Worm (Caenorhabditis elegans) whole organism, early embryonic: ENCODE results near the gene F41H10.3.
"Not testable (repeated sequence)": the region's sequence is repeated elsewhere in the genome, so short reads cannot be mapped to it uniquely, and the experiment has no call there.

Experiments
- B0310.2 ChIP-seq: sonication (generic microtip); optimal IDR thresholded peaks from 2 replicates; lab custom pipeline; 2016; ENCODE audit warnings: mild to moderate bottlenecking, missing genetic modification characterization, missing compliant biosample characterization
- F13C5.2 ChIP-seq: sonication (generic microtip); optimal IDR thresholded peaks from 2 replicates; lab custom pipeline; 2017; ENCODE audit warnings: mild to moderate bottlenecking, missing genetic modification characterization, inconsistent platforms, missing compliant biosample characterization
- aly-1 ChIP-seq: sonication (generic microtip); optimal IDR thresholded peaks from 2 replicates; lab custom pipeline; 2016; ENCODE audit warnings: missing genetic modification characterization, missing compliant biosample characterization
- ama-1 ChIP-seq: fragments of 150-350 bp; optimal IDR thresholded peaks from 2 replicates; lab custom pipeline; 2014
- ceh-13 ChIP-seq: fragments of 200-800 bp; sonication (Bioruptor generic); optimal IDR thresholded peaks from 2 replicates; lab custom pipeline; 2018; ENCODE audit warnings: mild to moderate bottlenecking, missing genetic modification characterization, missing compliant biosample characterization
- ceh-36 ChIP-seq: sonication (generic microtip); optimal IDR thresholded peaks from 2 replicates; lab custom pipeline; 2016; ENCODE audit warnings: missing genetic modification characterization, inconsistent platforms, missing compliant biosample characterization
- ets-7 ChIP-seq: sonication (generic microtip); optimal IDR thresholded peaks from 2 replicates; lab custom pipeline; 2016; ENCODE audit warnings: missing genotype, missing genetic modification characterization, missing compliant biosample characterization
- flt-1 ChIP-seq: fragments of 200-800 bp; sonication (Bioruptor generic); IDR thresholded peaks from 2 replicates; pipeline ENCODE4 v1.3.6; 2022; ENCODE audit warnings: missing genetic modification characterization, missing compliant biosample characterization
- hmbx-1 ChIP-seq: sonication (generic microtip); optimal IDR thresholded peaks from 2 replicates; lab custom pipeline; 2016; ENCODE audit warnings: mild to moderate bottlenecking, missing genetic modification characterization, missing compliant biosample characterization
- hmg-4 ChIP-seq: fragments of 200-800 bp; sonication (Bioruptor generic); optimal IDR thresholded peaks from 2 replicates; lab custom pipeline; 2018; ENCODE audit warnings: mild to moderate bottlenecking, missing genetic modification characterization, missing compliant biosample characterization
- hnd-1 ChIP-seq: sonication (generic microtip); optimal IDR thresholded peaks from 2 replicates; lab custom pipeline; 2016; ENCODE audit warnings: missing genetic modification characterization, missing compliant biosample characterization
- pes-1 ChIP-seq: fragments of 200-800 bp; sonication (Bioruptor generic); IDR thresholded peaks from 2 replicates; pipeline ENCODE4 v1.3.6; 2022; ENCODE audit warnings: missing genetic modification reagents, missing genetic modification characterization, missing compliant biosample characterization
- scrt-1 ChIP-seq: fragments of 200-800 bp; sonication (Bioruptor generic); IDR thresholded peaks from 2 replicates; pipeline ENCODE4 v1.3.6; 2022; ENCODE audit warnings: missing genetic modification characterization, missing compliant biosample characterization
- sea-1 ChIP-seq: fragments of 200-800 bp; sonication (Bioruptor generic); conservative IDR thresholded peaks from 2 replicates; pipeline ENCODE4 v1.3.6; 2022; ENCODE audit warnings: missing genetic modification characterization, missing compliant biosample characterization
- tbx-11 ChIP-seq: fragments of 200-800 bp; sonication (Bioruptor generic); IDR thresholded peaks from 2 replicates; pipeline ENCODE4 v1.3.6; 2022; ENCODE audit warnings: missing genetic modification characterization, missing compliant biosample characterization
- tbx-37 ChIP-seq: fragments of 200-800 bp; sonication (Bioruptor generic); conservative IDR thresholded peaks from 2 replicates; pipeline ENCODE4 v1.3.6; 2022; ENCODE audit warnings: missing genetic modification reagents, missing genetic modification characterization, missing compliant biosample characterization
- tra-4 ChIP-seq: sonication (generic microtip); optimal IDR thresholded peaks from 2 replicates; lab custom pipeline; 2017; ENCODE audit warnings: missing genetic modification characterization, missing compliant biosample characterization

Gene F41H10.3

ce11 chrIV:5350480-5351193 lies 19.0 kb upstream of the F41H10.3 start, which contains the start of gene gba-4:
Gene gba-4, minus strand, starts transcription at chrIV:5350897.
- TF ChIP-seq tbx-37 (GFP tag; lab: Robert Waterston, UW); hmbx-1 (tag; lab: Kevin White, UChicago); tra-4: not testable (repeated sequence)

ce11 chrIV:5353364-5353763 lies 16.2 kb upstream of the F41H10.3 start, which contains the start of gene Y4C6B.7:
Gene Y4C6B.7, minus strand, starts transcription at chrIV:5353464.
- TF ChIP-seq scrt-1: no peak
- no peak for TF ChIP-seq pes-1
- TF ChIP-seq ets-7: no peak
- TF ChIP-seq tra-4: no peak
- TF ChIP-seq flt-1 (GFP tag; lab: Robert Waterston, UW): no peak
- TF ChIP-seq ceh-13 (GFP tag; lab: Kevin White, UChicago): no peak

ce11 chrIV:5354124-5354523 lies 15.5 kb upstream of the F41H10.3 start, which contains the start of gene Y4C6B.1:
Gene Y4C6B.1, plus strand, starts transcription at chrIV:5354488.
- TF ChIP-seq pes-1 (0 out of 2 replicates have a peak, but pooled peaks have one; percentile 41), ama-1 (lab: Kevin White, UChicago) (no peak)

DNA sequence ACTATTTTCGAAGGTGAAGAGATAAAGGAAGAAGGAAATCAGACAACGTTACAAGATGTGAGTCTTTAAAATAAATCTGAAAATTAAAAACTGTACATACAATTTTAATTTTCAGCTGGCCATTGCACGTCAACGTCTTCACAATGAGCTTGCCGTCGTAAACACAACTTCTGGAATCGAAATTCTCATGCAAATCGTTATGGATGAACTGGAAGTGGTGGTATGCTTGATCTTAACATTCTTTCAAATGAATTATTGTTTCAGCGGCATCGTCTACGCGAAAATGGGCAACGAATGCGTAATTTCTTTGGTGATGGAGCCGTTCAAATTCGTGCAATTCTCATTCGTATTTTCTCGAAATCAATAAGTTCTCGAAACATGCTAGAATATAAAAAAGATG lies 15.0 kb upstream of the F41H10.3 start:
- TF ChIP-seq ets-7 (no peak), hmg-4 (GFP tag; lab: Kevin White, UChicago) (no peak), pes-1 (no peak), tbx-11 (GFP tag; lab: Robert Waterston, UW) (no peak), hmbx-1 (tag; lab: Kevin White, UChicago) (no peak), ceh-36 (tag; lab: Kevin White, UChicago) (no peak), ceh-13 (GFP tag; lab: Kevin White, UChicago) (no peak), hnd-1 (tag; lab: Kevin White, UChicago) (no peak), aly-1 (tag; lab: Kevin White, UChicago) (no peak), B0310.2 (tag; lab: Kevin White, UChicago) (no peak), F13C5.2 (tag; lab: Kevin White, UChicago) (no peak), tra-4 (no peak), sea-1 (no peak), tbx-37 (GFP tag; lab: Robert Waterston, UW) (no peak), ama-1 (lab: Kevin White, UChicago) (no peak), scrt-1 (no peak), flt-1 (GFP tag; lab: Robert Waterston, UW) (no peak)

- no peak for TF ChIP-seq ets-7
- no peak for TF ChIP-seq hmg-4 (GFP tag; lab: Kevin White, UChicago)
These were observed 9.1 kb upstream of the F41H10.3 start, which contains the start of gene F41H10.5 for ce11 chrIV:5360533-5360932. Gene F41H10.5, plus strand, starts transcription at chrIV:5360907.

DNA sequence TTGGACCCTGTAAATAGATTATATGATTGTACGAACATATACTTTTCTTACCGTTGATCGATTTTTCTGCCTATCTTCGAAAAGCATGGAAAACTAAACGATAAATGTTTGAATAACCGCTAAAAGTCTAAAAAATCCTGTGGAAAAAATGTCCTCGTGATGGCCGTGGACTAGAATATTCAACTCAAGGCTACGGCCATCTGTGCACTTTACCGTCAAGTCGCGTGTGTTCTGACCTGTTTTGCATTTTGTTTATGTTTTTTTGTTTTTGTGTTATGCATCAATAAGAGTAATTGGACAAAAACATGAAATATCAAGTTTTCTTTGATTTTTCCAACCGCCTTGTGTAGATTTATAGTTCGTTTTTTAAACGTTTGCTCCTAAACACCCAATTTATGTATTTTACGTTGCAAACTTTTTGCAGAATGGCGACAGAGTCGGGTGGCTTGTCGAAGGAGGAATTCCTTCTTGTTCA lies 5.4 kb upstream of the F41H10.3 start, which contains the start of the genes hda-6 and F41H10.4:
TSS of gene hda-6 (minus strand) at position 172 of the 475 bp plus-strand sequence.
TSS of gene F41H10.4 (plus strand) at position 425 of the 475 bp plus-strand sequence.
- TF ChIP-seq tra-4 (no peak), B0310.2 (tag; lab: Kevin White, UChicago) (no peak), tbx-37 (GFP tag; lab: Robert Waterston, UW) (no peak), hnd-1 (tag; lab: Kevin White, UChicago) (no peak), F13C5.2 (tag; lab: Kevin White, UChicago) (no peak), ceh-36 (tag; lab: Kevin White, UChicago) (no peak), pes-1 (no peak), hmbx-1 (tag; lab: Kevin White, UChicago) (no peak), scrt-1 (no peak), tbx-11 (GFP tag; lab: Robert Waterston, UW) (no peak), ceh-13 (GFP tag; lab: Kevin White, UChicago) (no peak), aly-1 (tag; lab: Kevin White, UChicago) (no peak), sea-1 (no peak), ets-7 (no peak), hmg-4 (GFP tag; lab: Kevin White, UChicago) (no peak), flt-1 (GFP tag; lab: Robert Waterston, UW) (no peak), ama-1 (lab: Kevin White, UChicago) (no peak)

- no peak for TF ChIP-seq sea-1
- TF ChIP-seq tbx-37 (GFP tag; lab: Robert Waterston, UW): no peak
- no peak for TF ChIP-seq flt-1 (GFP tag; lab: Robert Waterston, UW)
- TF ChIP-seq B0310.2 (tag; lab: Kevin White, UChicago): no peak
- no peak for TF ChIP-seq ets-7
- no peak for TF ChIP-seq tbx-11 (GFP tag; lab: Robert Waterston, UW)
- TF ChIP-seq hnd-1 (tag; lab: Kevin White, UChicago): no peak
- no peak for TF ChIP-seq hmg-4 (GFP tag; lab: Kevin White, UChicago)
- TF ChIP-seq ama-1 (lab: Kevin White, UChicago): no peak
- no peak for TF ChIP-seq F13C5.2 (tag; lab: Kevin White, UChicago)
- no peak for TF ChIP-seq scrt-1
- TF ChIP-seq pes-1: no peak
- TF ChIP-seq tra-4: no peak
These were observed 3.0 kb upstream of the F41H10.3 start, which contains the start of gene sand-1 for ce11 chrIV:5366567-5366966. Gene sand-1, plus strand, starts transcription at chrIV:5366867.

DNA sequence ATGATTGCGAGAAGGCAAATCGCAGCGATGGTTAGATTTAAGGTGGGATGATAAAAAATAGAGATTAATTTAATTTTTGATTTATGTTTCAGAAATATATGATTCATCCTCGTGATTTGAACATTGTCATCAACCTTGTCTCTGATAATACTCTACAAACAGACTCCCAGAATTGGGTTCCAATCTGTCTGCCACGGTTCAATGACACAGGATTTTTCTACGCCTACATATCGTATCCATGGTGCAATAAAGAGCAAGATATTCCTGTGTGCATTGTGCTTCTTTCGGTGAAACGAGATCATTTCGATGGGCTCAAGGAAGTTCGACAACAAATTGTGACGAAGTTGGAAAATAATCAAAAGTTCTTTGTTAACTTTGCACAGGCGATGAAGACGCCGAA lies 1.7 kb upstream of the F41H10.3 start:
- TF ChIP-seq aly-1 (tag; lab: Kevin White, UChicago): no peak
- no peak for TF ChIP-seq pes-1
- no peak for TF ChIP-seq tra-4
- TF ChIP-seq ceh-13 (GFP tag; lab: Kevin White, UChicago): no peak
- no peak for TF ChIP-seq ceh-36 (tag; lab: Kevin White, UChicago)
- no peak for TF ChIP-seq hmbx-1 (tag; lab: Kevin White, UChicago)
- TF ChIP-seq F13C5.2 (tag; lab: Kevin White, UChicago): no peak
- TF ChIP-seq hmg-4 (GFP tag; lab: Kevin White, UChicago): no peak
- no peak for TF ChIP-seq hnd-1 (tag; lab: Kevin White, UChicago)
- TF ChIP-seq B0310.2 (tag; lab: Kevin White, UChicago): no peak
- TF ChIP-seq scrt-1: no peak
- no peak for TF ChIP-seq ets-7
- TF ChIP-seq sea-1: no peak
- no peak for TF ChIP-seq ama-1 (lab: Kevin White, UChicago)
- TF ChIP-seq tbx-11 (GFP tag; lab: Robert Waterston, UW): no peak
- no peak for TF ChIP-seq flt-1 (GFP tag; lab: Robert Waterston, UW)
- no peak for TF ChIP-seq tbx-37 (GFP tag; lab: Robert Waterston, UW)
